Worm (Caenorhabditis elegans) whole organism, L3 larva: Measurements from ENCODE around the gene Y11D7A.3.

Source experiments
- nfya-1 ChIP-seq: sonication (generic microtip); optimal IDR thresholded peaks from 2 replicates; lab custom pipeline; 2017; ENCODE audit warnings: missing genetic modification characterization, mild to moderate bottlenecking, missing compliant biosample characterization, antibody characterized with exemption, moderate library complexity; ENCODE audit not compliant: insufficient read depth
- nhr-12 ChIP-seq: fragments of 150-350 bp; optimal IDR thresholded peaks from 2 replicates; lab custom pipeline; 2014; ENCODE audit warnings: missing biosample characterization, missing genetic modification characterization
- pqm-1 ChIP-seq: fragments of 150-350 bp; optimal IDR thresholded peaks from 2 replicates; lab custom pipeline; 2017; ENCODE audit warnings: missing biosample characterization, missing genetic modification characterization, inconsistent platforms

- TF ChIP-seq nhr-12 (tag; lab: Kevin White, UChicago): no peak
- no peak for TF ChIP-seq pqm-1
- no peak for TF ChIP-seq nfya-1
These were observed 5.2 kb upstream of the Y11D7A.3 start for ce11 chrIV:9227650-9228049.
